Fruit fly (Drosophila melanogaster) whole organism, prepupa: ENCODE measurements around the gene mor.
A peak's percentile ranks its signal among the peaks of the same experiment; 100 is the strongest.

ENCODE experiments used
- CG11902 ChIP-seq: fragments of 200-800 bp; sonication (Bioruptor generic); optimal IDR thresholded peaks from 3 replicates; lab custom pipeline; 2016; ENCODE audit warnings: missing biosample characterization, missing genetic modification characterization
- CG15336 ChIP-seq: fragments of 200-800 bp; sonication (Bioruptor generic); IDR thresholded peaks from 2 replicates; pipeline ENCODE4 v1.3.6; 2022; ENCODE audit warnings: missing biosample characterization, missing genetic modification characterization
- CG1621 ChIP-seq: fragments of 200-800 bp; sonication (Bioruptor generic); optimal IDR thresholded peaks from 3 replicates; lab custom pipeline; 2018; ENCODE audit warnings: missing biosample characterization, mild to moderate bottlenecking, missing genetic modification characterization
- CG16779 ChIP-seq: fragments of 200-800 bp; sonication (Bioruptor generic); optimal IDR thresholded peaks from 3 replicates; lab custom pipeline; 2017; ENCODE audit warnings: missing biosample characterization, mild to moderate bottlenecking, missing genetic modification characterization
- CG3032 ChIP-seq: fragments of 200-800 bp; optimal IDR thresholded peaks from 2 replicates; lab custom pipeline; 2019; ENCODE audit warnings: missing biosample characterization, mild to moderate bottlenecking, missing genetic modification characterization, moderate library complexity
- CG31627 ChIP-seq: fragments of 200-800 bp; sonication (Bioruptor generic); optimal IDR thresholded peaks from 3 replicates; lab custom pipeline; 2016; ENCODE audit warnings: missing biosample characterization, missing genetic modification characterization
- CG32006 ChIP-seq: fragments of 200-800 bp; sonication (Bioruptor generic); optimal IDR thresholded peaks from 3 replicates; lab custom pipeline; 2017; ENCODE audit warnings: missing biosample characterization, mild to moderate bottlenecking, missing genetic modification characterization
- CG34406 ChIP-seq: fragments of 200-800 bp; sonication (Bioruptor generic); optimal IDR thresholded peaks from 3 replicates; lab custom pipeline; 2016; ENCODE audit warnings: missing biosample characterization, missing genetic modification characterization
- CG3919 ChIP-seq: fragments of 200-800 bp; sonication (Bioruptor generic); optimal IDR thresholded peaks from 3 replicates; lab custom pipeline; 2016; ENCODE audit warnings: missing biosample characterization, missing genetic modification characterization
- CG4318 ChIP-seq: fragments of 200-800 bp; sonication (Bioruptor generic); optimal IDR thresholded peaks from 3 replicates; lab custom pipeline; 2017; ENCODE audit warnings: missing biosample characterization, mild to moderate bottlenecking, missing genetic modification characterization
- CG6163 ChIP-seq: fragments of 200-800 bp; sonication (Bioruptor generic); IDR thresholded peaks from 3 replicates; pipeline ENCODE4 v1.3.6; 2022; ENCODE audit warnings: missing biosample characterization, missing genetic modification characterization
- CG6276 ChIP-seq: fragments of 200-800 bp; sonication (Bioruptor generic); optimal IDR thresholded peaks from 2 replicates; lab custom pipeline; 2017; ENCODE audit warnings: missing biosample characterization, mild to moderate bottlenecking, missing genetic modification characterization
- CG7368 ChIP-seq: fragments of 200-800 bp; sonication (Bioruptor generic); optimal IDR thresholded peaks from 3 replicates; lab custom pipeline; 2016; ENCODE audit warnings: missing biosample characterization, missing genetic modification characterization
- CG8119 ChIP-seq: fragments of 200-800 bp; sonication (Bioruptor generic); IDR thresholded peaks from 3 replicates; pipeline ENCODE4 v1.3.6; 2022; ENCODE audit warnings: missing biosample characterization, missing genetic modification characterization
- CG8319 ChIP-seq: fragments of 200-800 bp; sonication (Bioruptor generic); optimal IDR thresholded peaks from 3 replicates; lab custom pipeline; 2016; ENCODE audit warnings: missing biosample characterization, missing genetic modification characterization
- Eip78C ChIP-seq: fragments of 200-800 bp; sonication (Bioruptor generic); peaks from one replicate; lab custom pipeline; 2016; ENCODE audit warnings: missing biosample characterization, missing genetic modification characterization
- Eip93F ChIP-seq: fragments of 200-800 bp; sonication (Bioruptor generic); optimal IDR thresholded peaks from 2 replicates; lab custom pipeline; 2016; ENCODE audit warnings: missing biosample characterization, mild to moderate bottlenecking, missing genetic modification characterization
- Ets96B ChIP-seq: fragments of 200-800 bp; optimal IDR thresholded peaks from 2 replicates; lab custom pipeline; 2019; ENCODE audit warnings: missing biosample characterization, mild to moderate bottlenecking, missing genetic modification characterization, moderate library complexity
- Gug ChIP-seq: fragments of 200-800 bp; sonication (Bioruptor generic); IDR thresholded peaks from 2 replicates; pipeline ENCODE4 v1.3.6; 2022; ENCODE audit warnings: missing biosample characterization, missing genetic modification characterization
- Hr4 ChIP-seq: fragments of 200-800 bp; sonication (Bioruptor generic); optimal IDR thresholded peaks from 3 replicates; lab custom pipeline; 2016; ENCODE audit warnings: missing biosample characterization, missing genetic modification characterization
- Lpt ChIP-seq: fragments of 200-800 bp; sonication (Bioruptor generic); optimal IDR thresholded peaks from 3 replicates; lab custom pipeline; 2016; ENCODE audit warnings: missing biosample characterization, missing genetic modification characterization
- OdsH ChIP-seq: fragments of 200-800 bp; sonication (Bioruptor generic); optimal IDR thresholded peaks from 3 replicates; lab custom pipeline; 2016; ENCODE audit warnings: missing biosample characterization, missing genetic modification characterization
- Smox ChIP-seq: fragments of 200-800 bp; sonication (Bioruptor generic); optimal IDR thresholded peaks from 3 replicates; lab custom pipeline; 2016; ENCODE audit warnings: missing biosample characterization, missing genetic modification characterization
- achi ChIP-seq: fragments of 200-800 bp; sonication (Bioruptor generic); optimal IDR thresholded peaks from 3 replicates; lab custom pipeline; 2016; ENCODE audit warnings: missing biosample characterization, missing genetic modification characterization
- dac ChIP-seq: fragments of 200-800 bp; sonication (Bioruptor generic); optimal IDR thresholded peaks from 2 replicates; lab custom pipeline; 2017; ENCODE audit warnings: missing biosample characterization, mild to moderate bottlenecking, missing genetic modification characterization
- dsx ChIP-seq: fragments of 200-800 bp; optimal IDR thresholded peaks from 3 replicates; lab custom pipeline; 2019; ENCODE audit warnings: missing biosample characterization, mild to moderate bottlenecking, missing genetic modification characterization, moderate library complexity; ENCODE audit not compliant: poor library complexity, severe bottlenecking
- eg ChIP-seq: fragments of 200-800 bp; sonication (Bioruptor generic); IDR thresholded peaks from 3 replicates; pipeline ENCODE4 v1.3.6; 2022; ENCODE audit warnings: missing biosample characterization, missing genetic modification characterization
- fd85E ChIP-seq: fragments of 200-800 bp; sonication (Bioruptor generic); optimal IDR thresholded peaks from 3 replicates; lab custom pipeline; 2016; ENCODE audit warnings: missing biosample characterization, missing genetic modification characterization
- fkh ChIP-seq: fragments of 200-800 bp; sonication (Bioruptor generic); optimal IDR thresholded peaks from 3 replicates; lab custom pipeline; 2017; ENCODE audit warnings: missing biosample characterization, mild to moderate bottlenecking, missing genetic modification characterization, moderate library complexity
- lz ChIP-seq: fragments of 200-800 bp; sonication (Bioruptor generic); optimal IDR thresholded peaks from 3 replicates; lab custom pipeline; 2016; ENCODE audit warnings: missing biosample characterization, missing genetic modification characterization
- salr ChIP-seq, 2 experiments: fragments of 200-800 bp; sonication (Bioruptor generic); optimal IDR thresholded peaks; 3 replicates each; lab custom pipeline; 2016 to 2018; ENCODE audit warnings: missing biosample characterization in 2 of 2, missing genetic modification characterization in 2 of 2, mild to moderate bottlenecking in 1 of 2
- spab ChIP-seq: fragments of 200-800 bp; sonication (Bioruptor generic); optimal IDR thresholded peaks from 2 replicates; lab custom pipeline; 2017; ENCODE audit warnings: missing biosample characterization, mild to moderate bottlenecking, missing genetic modification characterization, missing genetic modification reagents
- svp ChIP-seq: fragments of 200-800 bp; sonication (Bioruptor generic); peaks from one replicate; lab custom pipeline; 2016; ENCODE audit warnings: missing biosample characterization, missing genetic modification characterization
- vri ChIP-seq: fragments of 200-800 bp; sonication (Bioruptor generic); optimal IDR thresholded peaks from 3 replicates; lab custom pipeline; 2016; ENCODE audit warnings: missing biosample characterization, mild to moderate bottlenecking, missing genetic modification characterization

The mor gene

dm6 chr3R:15925329-15925728 lies 47.4 kb downstream of the mor start, which contains the start of gene CG34276:
Gene CG34276, plus strand, starts transcription at chr3R:15925629.
- TF ChIP-seq CG6276 (GFP tag; lab: Kevin White, UChicago) (no peak), CG4318 (GFP tag; lab: Kevin White, UChicago) (no peak), fkh (GFP tag; lab: Kevin White, UChicago) (no peak), dsx (GFP tag; lab: Kevin White, UChicago) (no peak), Smox (GFP tag; lab: Kevin White, UChicago) (no peak), CG31627 (GFP tag; lab: Kevin White, UChicago) (no peak), fd85E (GFP tag; lab: Kevin White, UChicago) (no peak), CG3032 (tag; lab: Kevin White, UChicago) (no peak), CG8119 (GFP tag; lab: Robert Waterston, UW) (no peak), CG1621 (tag; lab: Kevin White, UChicago) (no peak), OdsH (GFP tag; lab: Kevin White, UChicago) (no peak), dac (GFP tag; lab: Kevin White, UChicago) (no peak), Eip78C (no peak), Hr4 (GFP tag; lab: Kevin White, UChicago) (no peak), CG11902 (GFP tag; lab: Kevin White, UChicago) (no peak), Gug (GFP tag; lab: Robert Waterston, UW) (no peak), vri (GFP tag; lab: Kevin White, UChicago) (no peak), lz (GFP tag; lab: Kevin White, UChicago) (no peak), CG34406 (GFP tag; lab: Kevin White, UChicago) (no peak)

dm6 chr3R:15922622-15923574 lies 49.8 kb downstream of the mor start:
- TF ChIP-seq CG6163 (0 out of 3 replicates have a peak, but pooled peaks have one; percentile 22), spab (GFP tag; lab: Kevin White, UChicago) (no peak), CG8119 (GFP tag; lab: Robert Waterston, UW) (peak; percentile 62; the same call in 2 of the 3 replicates), OdsH (GFP tag; lab: Kevin White, UChicago) (peak; percentile 17), CG15336 (peak; percentile 12; the same call in 1 of the 2 replicates), CG6276 (GFP tag; lab: Kevin White, UChicago) (peak; percentile 62), CG3032 (tag; lab: Kevin White, UChicago) (no peak), CG3919 (no peak), Eip78C (peak; percentile 70), eg (peak; percentile 72; the same call in 2 of the 3 replicates), achi (GFP tag; lab: Kevin White, UChicago) (no peak), CG16779 (tag; lab: Kevin White, UChicago) (no peak), Lpt (GFP tag; lab: Kevin White, UChicago) (peak; percentile 0), CG32006 (peak; percentile 83), lz (GFP tag; lab: Kevin White, UChicago) (no peak), salr (GFP tag; optimal IDR thresholded peaks at IDR 0.05; lab: Kevin White, UChicago) (peak in 1 of 2 experiments; percentile 60), svp (GFP tag; lab: Kevin White, UChicago) (peak; percentile 47), CG4318 (GFP tag; lab: Kevin White, UChicago) (peak; percentile 71), Gug (GFP tag; lab: Robert Waterston, UW) (peak; percentile 10; the same call in 1 of the 2 replicates), Hr4 (GFP tag; lab: Kevin White, UChicago) (peak; percentile 62)

- no peak for TF ChIP-seq CG7368 (GFP tag; lab: Kevin White, UChicago)
- TF ChIP-seq CG8319 (GFP tag; lab: Kevin White, UChicago) = no peak
- TF ChIP-seq Ets96B = no peak
- no peak for TF ChIP-seq Gug (GFP tag; lab: Robert Waterston, UW)
- no peak for TF ChIP-seq eg
- TF ChIP-seq CG6276 (GFP tag; lab: Kevin White, UChicago) = no peak
- TF ChIP-seq CG3919 = no peak
- TF ChIP-seq CG16779 (tag; lab: Kevin White, UChicago) = no peak
- TF ChIP-seq Eip93F (GFP tag; lab: Kevin White, UChicago) = no peak
- no peak for TF ChIP-seq spab (GFP tag; lab: Kevin White, UChicago)
Observed at dm6 chr3R:15921747-15922146, 51.0 kb downstream of the mor start.
